In the genomic region with DNA sequence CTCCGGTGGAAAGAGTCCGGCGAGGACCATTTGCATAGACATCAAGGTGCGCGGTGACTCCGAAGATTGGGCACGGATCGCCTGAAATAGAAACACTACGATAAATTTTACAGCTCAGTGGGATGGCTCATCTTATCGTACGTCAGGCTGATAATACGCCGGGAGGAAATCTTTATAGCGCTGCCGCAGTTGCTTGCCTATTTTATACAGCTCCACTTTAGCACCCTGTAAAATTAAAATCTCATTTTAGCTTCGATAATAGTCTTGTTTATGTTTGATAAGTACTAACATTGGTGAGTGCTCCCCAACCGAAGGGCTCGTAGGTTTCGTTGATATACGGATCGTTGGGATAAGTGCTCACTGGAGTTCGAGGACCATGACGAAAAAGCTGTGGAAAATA, we compare ENCODE assay signal across 1 fruit fly cellular context.
A peak's percentile ranks its signal among the peaks of the same experiment; 100 is the strongest.
TF ChIP-seq lines count a peak whose summit lies in the region.

No protein-coding gene starts in this region.

TF ChIP-seq in whole organism, embryonic, 481 proteins besides CTCF, POLR2A, EP300 and RAD21 (continued from another document):
- peak; percentile 40 for TF ChIP-seq CG2678 (tag; optimal IDR thresholded peaks at IDR 0.05; lab: Kevin White, UChicago)
- TF ChIP-seq CG3726 (GFP tag; IDR thresholded peaks at IDR 0.05; lab: Robert Waterston, UW), result no peak
- TF ChIP-seq H2.0 (GFP tag; IDR thresholded peaks at IDR 0.05; lab: Robert Waterston, UW), result no peak
- TF ChIP-seq sim (GFP tag; IDR thresholded peaks at IDR 0.05; lab: Robert Waterston, UW), result no peak
- TF ChIP-seq CG8290 (GFP tag; optimal IDR thresholded peaks at IDR 0.05; lab: Kevin White, UChicago), result no peak
- peak in 1 of 2 experiments; percentile 27 for TF ChIP-seq CG8290 (tag; optimal IDR thresholded peaks at IDR 0.05; lab: Kevin White, UChicago)
- peak; percentile 7 for TF ChIP-seq CG13296 (GFP tag; optimal IDR thresholded peaks at IDR 0.05; lab: Kevin White, UChicago)
- TF ChIP-seq CG13894 (tag; optimal IDR thresholded peaks at IDR 0.05; lab: Kevin White, UChicago), result peak; percentile 11
- TF ChIP-seq CG9932 (GFP tag; IDR thresholded peaks at IDR 0.05; lab: Robert Waterston, UW), result no peak
- no peak for TF ChIP-seq CG17359 (tag; optimal IDR thresholded peaks at IDR 0.05; lab: Kevin White, UChicago)
- TF ChIP-seq Bteb2 (GFP tag; optimal IDR thresholded peaks at IDR 0.05; lab: Kevin White, UChicago), result no peak
- no peak for TF ChIP-seq CG7372 (GFP tag; IDR thresholded peaks at IDR 0.05; lab: Robert Waterston, UW)
- TF ChIP-seq CG1233 (GFP tag; optimal IDR thresholded peaks at IDR 0.05; lab: Kevin White, UChicago), result no peak
- no peak for TF ChIP-seq crp (GFP tag; optimal IDR thresholded peaks at IDR 0.05; lab: Kevin White, UChicago)
- TF ChIP-seq stwl (tag; optimal IDR thresholded peaks at IDR 0.05; lab: Kevin White, UChicago), result no peak
- no peak for TF ChIP-seq CG2129 (GFP tag; IDR thresholded peaks at IDR 0.05; lab: Robert Waterston, UW; ENCODE audit: partially characterized antibody)
- TF ChIP-seq Rx (GFP tag; IDR thresholded peaks at IDR 0.05; lab: Robert Waterston, UW), result no peak
- no peak for TF ChIP-seq CG43689 (GFP tag; IDR thresholded peaks at IDR 0.05; lab: Robert Waterston, UW)
- peak; percentile 62 for TF ChIP-seq Med (GFP tag; lab: Kevin White, UChicago)
- TF ChIP-seq corto (GFP tag; optimal IDR thresholded peaks at IDR 0.05; lab: Kevin White, UChicago), result no peak
- TF ChIP-seq sd (tag; optimal IDR thresholded peaks at IDR 0.05; lab: Kevin White, UChicago), result no peak
- no peak for TF ChIP-seq CG7987 (GFP tag; optimal IDR thresholded peaks at IDR 0.05; lab: Kevin White, UChicago)
- no peak for TF ChIP-seq CG4360 (GFP tag; IDR thresholded peaks at IDR 0.05; lab: Robert Waterston, UW)
